Fruit fly (Drosophila melanogaster) whole organism, pupa: ENCODE data around the gene CG8568.

Experiments
- CG10348 ChIP-seq: fragments of 200-800 bp; sonication (Bioruptor generic); IDR thresholded peaks from 2 replicates; pipeline ENCODE4 v1.3.6; 2022; ENCODE audit warnings: missing biosample characterization, missing genetic modification characterization
- CG12605 ChIP-seq: fragments of 200-800 bp; sonication (Bioruptor generic); IDR thresholded peaks from 2 replicates; pipeline ENCODE4 v1.3.6; 2022; ENCODE audit warnings: missing biosample characterization, missing genetic modification characterization
- CG13204 ChIP-seq: fragments of 200-800 bp; sonication (Bioruptor generic); optimal IDR thresholded peaks from 2 replicates; lab custom pipeline; 2018; ENCODE audit warnings: missing biosample characterization, mild to moderate bottlenecking, missing genetic modification characterization, moderate library complexity
- CG14655 ChIP-seq: fragments of 200-800 bp; sonication (Bioruptor generic); optimal IDR thresholded peaks from 3 replicates; lab custom pipeline; 2017; ENCODE audit warnings: mild to moderate bottlenecking, missing biosample characterization, missing genetic modification reagents, missing genetic modification characterization
- CG15710 ChIP-seq: fragments of 200-800 bp; sonication (Bioruptor generic); optimal IDR thresholded peaks from 2 replicates; lab custom pipeline; 2018; ENCODE audit warnings: missing biosample characterization, mild to moderate bottlenecking, missing genetic modification characterization, moderate library complexity
- CG17806 ChIP-seq: fragments of 200-800 bp; sonication (Bioruptor generic); optimal IDR thresholded peaks from 2 replicates; lab custom pipeline; 2018; ENCODE audit warnings: missing biosample characterization, mild to moderate bottlenecking, missing genetic modification characterization, moderate library complexity
- CG32121 ChIP-seq: fragments of 200-800 bp; sonication (Bioruptor generic); IDR thresholded peaks from 2 replicates; pipeline ENCODE4 v1.3.6; 2022; ENCODE audit warnings: missing biosample characterization, missing genetic modification characterization
- CG34367 ChIP-seq: fragments of 200-800 bp; sonication (Bioruptor generic); optimal IDR thresholded peaks from 2 replicates; lab custom pipeline; 2018; ENCODE audit warnings: missing biosample characterization, mild to moderate bottlenecking, missing genetic modification characterization
- CG4496 ChIP-seq: fragments of 200-800 bp; sonication (Bioruptor generic); IDR thresholded peaks from 3 replicates; pipeline ENCODE4 v1.3.6; 2022; ENCODE audit warnings: missing biosample characterization, missing genetic modification characterization
- CG8159 ChIP-seq: fragments of 200-800 bp; sonication (Bioruptor generic); optimal IDR thresholded peaks from 3 replicates; lab custom pipeline; 2018; ENCODE audit warnings: missing biosample characterization, mild to moderate bottlenecking, missing genetic modification characterization, moderate library complexity
- CG8301 ChIP-seq: fragments of 200-800 bp; sonication (Bioruptor generic); optimal IDR thresholded peaks from 2 replicates; lab custom pipeline; 2018; ENCODE audit warnings: missing biosample characterization, mild to moderate bottlenecking, missing genetic modification characterization
- CG9948 ChIP-seq: fragments of 200-800 bp; sonication (Bioruptor generic); optimal IDR thresholded peaks from 2 replicates; lab custom pipeline; 2018; ENCODE audit warnings: missing biosample characterization, mild to moderate bottlenecking, missing genetic modification characterization, moderate library complexity
- D1 ChIP-seq: fragments of 200-800 bp; sonication (Bioruptor generic); optimal IDR thresholded peaks from 2 replicates; lab custom pipeline; 2018; ENCODE audit warnings: missing biosample characterization, mild to moderate bottlenecking, missing genetic modification characterization, moderate library complexity
- EcR ChIP-seq: fragments of 200-800 bp; sonication (Bioruptor generic); optimal IDR thresholded peaks from 3 replicates; lab custom pipeline; 2019; ENCODE audit warnings: missing biosample characterization, missing genetic modification characterization, mild to moderate bottlenecking, moderate library complexity, missing genetic modification reagents
- Ets98B ChIP-seq: fragments of 200-800 bp; sonication (Bioruptor generic); IDR thresholded peaks from 2 replicates; pipeline ENCODE4 v1.3.6; 2022; ENCODE audit warnings: missing biosample characterization, missing genetic modification characterization
- Pif1A ChIP-seq: fragments of 200-800 bp; sonication (Bioruptor generic); optimal IDR thresholded peaks from 3 replicates; lab custom pipeline; 2016; ENCODE audit warnings: missing biosample characterization, missing genetic modification characterization
- Pif1B ChIP-seq: fragments of 200-800 bp; sonication (Bioruptor generic); optimal IDR thresholded peaks from 3 replicates; lab custom pipeline; 2016; ENCODE audit warnings: missing biosample characterization, missing genetic modification characterization
- Snoo ChIP-seq: fragments of 200-800 bp; sonication (Bioruptor generic); optimal IDR thresholded peaks from 3 replicates; lab custom pipeline; 2017; ENCODE audit warnings: missing biosample characterization, mild to moderate bottlenecking, missing genetic modification characterization, inconsistent platforms
- fd96Ca ChIP-seq: fragments of 200-800 bp; sonication (Bioruptor generic); IDR thresholded peaks from 3 replicates; pipeline ENCODE4 v1.3.6; 2022; ENCODE audit warnings: missing biosample characterization, missing genetic modification characterization
- gl ChIP-seq: fragments of 200-800 bp; sonication (Bioruptor generic); optimal IDR thresholded peaks from 2 replicates; lab custom pipeline; 2018; ENCODE audit warnings: missing biosample characterization, mild to moderate bottlenecking, missing genetic modification characterization
- rn ChIP-seq: fragments of 200-800 bp; sonication (Bioruptor generic); IDR thresholded peaks from 2 replicates; pipeline ENCODE4 v1.3.6; 2022; ENCODE audit warnings: missing biosample characterization, missing genetic modification characterization

CG8568 gene

dm6 chrX:17473879-17474278 is 21.5 kb upstream of the CG8568 start:
- TF ChIP-seq CG9948 (tag; lab: Kevin White, UChicago) = no peak
- no peak for TF ChIP-seq CG15710 (tag; lab: Kevin White, UChicago)
- TF ChIP-seq gl = no peak
- no peak for TF ChIP-seq CG34367 (tag; lab: Kevin White, UChicago)
- no peak for TF ChIP-seq CG17806 (tag; lab: Kevin White, UChicago)
- TF ChIP-seq Pif1B (GFP tag; lab: Kevin White, UChicago) = no peak
- peak; percentile 28; the same call in 1 of the 2 replicates for TF ChIP-seq CG32121 (GFP tag; lab: Robert Waterston, UW)
- TF ChIP-seq CG8301 (tag; lab: Kevin White, UChicago) = no peak
- TF ChIP-seq Pif1A (GFP tag; lab: Kevin White, UChicago) = no peak
- TF ChIP-seq CG12605 = no peak
- TF ChIP-seq CG14655 (GFP tag; lab: Kevin White, UChicago) = no peak
- TF ChIP-seq CG10348 (GFP tag; lab: Robert Waterston, UW) = no peak
- TF ChIP-seq CG13204 (GFP tag; lab: Kevin White, UChicago) = no peak
- no peak for TF ChIP-seq rn (GFP tag; lab: Robert Waterston, UW)
- TF ChIP-seq Ets98B (GFP tag; lab: Robert Waterston, UW) = peak; percentile 26; the same call in 1 of the 2 replicates
- TF ChIP-seq D1 = no peak
- no peak for TF ChIP-seq Snoo (tag; lab: Kevin White, UChicago)
- peak; percentile 54; the same call in 2 of the 3 replicates for TF ChIP-seq CG4496
- no peak for TF ChIP-seq CG8159 (tag; lab: Kevin White, UChicago)
- 0 out of 3 replicates have a peak, but pooled peaks have one; percentile 7 for TF ChIP-seq fd96Ca (GFP tag; lab: Robert Waterston, UW)
- TF ChIP-seq EcR (GFP tag; lab: Kevin White, UChicago) = no peak

- TF ChIP-seq CG15710 (tag; lab: Kevin White, UChicago) = peak; percentile 24
- no peak for TF ChIP-seq CG10348 (GFP tag; lab: Robert Waterston, UW)
- peak; percentile 44; the same call in 1 of the 2 replicates for TF ChIP-seq CG32121 (GFP tag; lab: Robert Waterston, UW)
- TF ChIP-seq CG12605 = peak; percentile 70
- TF ChIP-seq CG14655 (GFP tag; lab: Kevin White, UChicago) = no peak
- no peak for TF ChIP-seq gl
- TF ChIP-seq Pif1B (GFP tag; lab: Kevin White, UChicago) = peak; percentile 73
- no peak for TF ChIP-seq rn (GFP tag; lab: Robert Waterston, UW)
- no peak for TF ChIP-seq Snoo (tag; lab: Kevin White, UChicago)
- no peak for TF ChIP-seq EcR (GFP tag; lab: Kevin White, UChicago)
- no peak for TF ChIP-seq CG8301 (tag; lab: Kevin White, UChicago)
- peak; percentile 16 for TF ChIP-seq CG17806 (tag; lab: Kevin White, UChicago)
- peak; percentile 44; the same call in 2 of the 3 replicates for TF ChIP-seq CG4496
- TF ChIP-seq Ets98B (GFP tag; lab: Robert Waterston, UW) = peak; percentile 58
- TF ChIP-seq CG8159 (tag; lab: Kevin White, UChicago) = peak; percentile 37
- peak; percentile 69 for TF ChIP-seq Pif1A (GFP tag; lab: Kevin White, UChicago)
- no peak for TF ChIP-seq D1
- peak; percentile 5 for TF ChIP-seq CG9948 (tag; lab: Kevin White, UChicago)
- TF ChIP-seq fd96Ca (GFP tag; lab: Robert Waterston, UW) = peak; percentile 42; the same call in 1 of the 3 replicates
- peak; percentile 16 for TF ChIP-seq CG34367 (tag; lab: Kevin White, UChicago)
- TF ChIP-seq, all 21 proteins: peak for 12
Measured at dm6 chrX:17472930-17473668, 20.8 kb upstream of the CG8568 start.

- TF ChIP-seq Pif1A (GFP tag; lab: Kevin White, UChicago) (no peak), CG8159 (tag; lab: Kevin White, UChicago) (no peak), Ets98B (GFP tag; lab: Robert Waterston, UW) (no peak), CG10348 (GFP tag; lab: Robert Waterston, UW) (no peak), CG17806 (tag; lab: Kevin White, UChicago) (no peak), Snoo (tag; lab: Kevin White, UChicago) (no peak), CG14655 (GFP tag; lab: Kevin White, UChicago) (no peak), CG13204 (GFP tag; lab: Kevin White, UChicago) (no peak), CG15710 (tag; lab: Kevin White, UChicago) (no peak), Pif1B (GFP tag; lab: Kevin White, UChicago) (no peak), CG12605 (no peak), EcR (GFP tag; lab: Kevin White, UChicago) (no peak), rn (GFP tag; lab: Robert Waterston, UW) (no peak), fd96Ca (GFP tag; lab: Robert Waterston, UW) (no peak)
Measured at dm6 chrX:17472467-17472866, 20.1 kb upstream of the CG8568 start.

dm6 chrX:17471584-17471983 is 19.2 kb upstream of the CG8568 start:
- TF ChIP-seq CG34367 (tag; lab: Kevin White, UChicago) (peak; percentile 14), CG8159 (tag; lab: Kevin White, UChicago) (peak; percentile 58), CG17806 (tag; lab: Kevin White, UChicago) (peak; percentile 52), Pif1A (GFP tag; lab: Kevin White, UChicago) (no peak), CG9948 (tag; lab: Kevin White, UChicago) (peak; percentile 57), CG8301 (tag; lab: Kevin White, UChicago) (peak; percentile 25), CG4496 (no peak), CG14655 (GFP tag; lab: Kevin White, UChicago) (peak; percentile 70), gl (no peak), CG15710 (tag; lab: Kevin White, UChicago) (peak; percentile 54)

- TF ChIP-seq CG17806 (tag; lab: Kevin White, UChicago) (peak; percentile 34), CG32121 (GFP tag; lab: Robert Waterston, UW) (peak; percentile 54), Ets98B (GFP tag; lab: Robert Waterston, UW) (peak; percentile 40; the same call in 1 of the 2 replicates), fd96Ca (GFP tag; lab: Robert Waterston, UW) (peak; percentile 69; the same call in 1 of the 3 replicates), CG10348 (GFP tag; lab: Robert Waterston, UW) (no peak), CG4496 (peak; percentile 67; the same call in 2 of the 3 replicates), Pif1A (GFP tag; lab: Kevin White, UChicago) (no peak), CG9948 (tag; lab: Kevin White, UChicago) (peak; percentile 7)
- TF ChIP-seq, all 21 proteins: peak for 6
Measured at dm6 chrX:17465523-17465922, 13.2 kb upstream of the CG8568 start.
